Fruit fly (Drosophila melanogaster): Measurements from ENCODE around the gene Gmppb.
A peak's percentile ranks its signal among the peaks of the same experiment; 100 is the strongest.

- TF ChIP-seq EcR (GFP tag; optimal IDR thresholded peaks at IDR 0.05) (no peak), CG10348 (GFP tag; IDR thresholded peaks at IDR 0.05) (no peak), Snoo (tag; optimal IDR thresholded peaks at IDR 0.05) (no peak), CG8159 (tag; optimal IDR thresholded peaks at IDR 0.05) (peak; percentile 62), CG8301 (tag; optimal IDR thresholded peaks at IDR 0.05) (peak; percentile 0), rn (GFP tag; IDR thresholded peaks at IDR 0.05) (no peak), CG14655 (GFP tag; optimal IDR thresholded peaks at IDR 0.05) (peak; percentile 41), fd96Ca (GFP tag; IDR thresholded peaks at IDR 0.05) (no peak), CG32121 (GFP tag; IDR thresholded peaks at IDR 0.05) (no peak), CG15710 (tag; optimal IDR thresholded peaks at IDR 0.05) (peak; percentile 46), CG9948 (tag; optimal IDR thresholded peaks at IDR 0.05) (peak; percentile 26)
Observed at dm6 chr3R:4804828-4805707, 6.2 kb upstream of the Gmppb start.
